Worm (Caenorhabditis elegans) whole organism, L4 larva: ENCODE measurements around the gene ZK470.14.

Source experiments
- F10B5.3 ChIP-seq: sonication (generic microtip); optimal IDR thresholded peaks from 2 replicates; lab custom pipeline; 2016; ENCODE audit warnings: mild to moderate bottlenecking, missing genetic modification characterization, missing compliant biosample characterization
- F49E8.2 ChIP-seq: sonication (generic microtip); optimal IDR thresholded peaks from 2 replicates; lab custom pipeline; 2016; ENCODE audit warnings: missing compliant biosample characterization, mild to moderate bottlenecking, missing genetic modification characterization, borderline replicate concordance
- T20F7.1 ChIP-seq: fragments of 200-800 bp; sonication (Bioruptor generic); optimal IDR thresholded peaks from 2 replicates; lab custom pipeline; 2018; ENCODE audit warnings: mild to moderate bottlenecking, missing genetic modification characterization, missing compliant biosample characterization
- T26A8.4 ChIP-seq: fragments of 200-800 bp; sonication (Bioruptor generic); IDR thresholded peaks from 2 replicates; pipeline ENCODE4 v1.3.6; 2022; ENCODE audit warnings: missing genetic modification characterization, missing compliant biosample characterization
- ZK337.2 ChIP-seq: fragments of 200-800 bp; sonication (Bioruptor generic); IDR thresholded peaks from 2 replicates; pipeline ENCODE4 v1.3.6; 2022; ENCODE audit warnings: missing genetic modification reagents, missing genetic modification characterization, missing compliant biosample characterization
- aha-1 ChIP-seq: fragments of 150-350 bp; peaks from one replicate; lab custom pipeline; 2014; ENCODE audit warnings: missing biosample characterization, missing genetic modification characterization
- aly-2 ChIP-seq: sonication (generic microtip); optimal IDR thresholded peaks from 2 replicates; lab custom pipeline; 2018; ENCODE audit warnings: missing biosample characterization, missing genetic modification characterization
- ama-1 ChIP-seq: fragments of 150-350 bp; optimal IDR thresholded peaks from 2 replicates; lab custom pipeline; 2014; ENCODE audit warnings: inconsistent platforms, mixed read lengths
- arid-1 ChIP-seq: fragments of 200-800 bp; sonication (Bioruptor generic); conservative IDR thresholded peaks from 2 replicates; pipeline ENCODE4 v1.3.6; 2022; ENCODE audit warnings: missing genetic modification reagents, missing genetic modification characterization, missing compliant biosample characterization
- attf-4 ChIP-seq: sonication (generic microtip); optimal IDR thresholded peaks from 3 replicates; lab custom pipeline; 2017; ENCODE audit warnings: missing biosample characterization, missing genetic modification characterization
- ceh-28 ChIP-seq: fragments of 150-350 bp; optimal IDR thresholded peaks from 2 replicates; lab custom pipeline; 2014; ENCODE audit warnings: missing biosample characterization, missing genetic modification reagents, missing genetic modification characterization
- ceh-82 ChIP-seq: sonication (generic microtip); optimal IDR thresholded peaks from 2 replicates; lab custom pipeline; 2017; ENCODE audit warnings: missing biosample characterization, missing genetic modification characterization
- cey-2 ChIP-seq: sonication (generic microtip); optimal IDR thresholded peaks from 3 replicates; lab custom pipeline; 2017; ENCODE audit warnings: missing genetic modification characterization, mild to moderate bottlenecking, missing compliant biosample characterization, antibody characterized with exemption, borderline replicate concordance; ENCODE audit not compliant: insufficient read depth
- daf-19 ChIP-seq: fragments of 200-800 bp; sonication (Bioruptor generic); conservative IDR thresholded peaks from 2 replicates; pipeline ENCODE4 v1.3.6; 2022; ENCODE audit warnings: missing genetic modification characterization, missing compliant biosample characterization
- dmd-6 ChIP-seq: fragments of 200-800 bp; sonication (Bioruptor generic); IDR thresholded peaks from 2 replicates; pipeline ENCODE4 v1.3.6; 2022; ENCODE audit warnings: missing genetic modification reagents, missing genetic modification characterization, missing compliant biosample characterization
- dmd-8 ChIP-seq: fragments of 200-800 bp; sonication (Bioruptor generic); IDR thresholded peaks from 2 replicates; pipeline ENCODE4 v1.3.6; 2022; ENCODE audit warnings: missing genetic modification characterization, missing compliant biosample characterization
- dmd-9 ChIP-seq: fragments of 200-800 bp; sonication (Bioruptor generic); IDR thresholded peaks from 2 replicates; pipeline ENCODE4 v1.3.6; 2022; ENCODE audit warnings: missing genetic modification reagents, missing genetic modification characterization, missing compliant biosample characterization
- dpl-1 ChIP-seq: fragments of 150-350 bp; optimal IDR thresholded peaks from 2 replicates; lab custom pipeline; 2014; ENCODE audit warnings: missing biosample characterization, missing genetic modification reagents, missing genetic modification characterization
- dve-1 ChIP-seq: sonication (generic microtip); optimal IDR thresholded peaks from 2 replicates; lab custom pipeline; 2017; ENCODE audit warnings: antibody characterized with exemption, mild to moderate bottlenecking, missing genetic modification characterization, missing compliant biosample characterization; ENCODE audit not compliant: insufficient read depth
- fos-1 ChIP-seq: fragments of 150-350 bp; optimal IDR thresholded peaks from 2 replicates; lab custom pipeline; 2014; ENCODE audit warnings: missing biosample characterization, missing genetic modification characterization
- hif-1 ChIP-seq, 2 experiments: sonication (generic microtip); optimal IDR thresholded peaks; 2 replicates each; lab custom pipeline; 2016 to 2017; ENCODE audit warnings: missing compliant biosample characterization in 2 of 2, missing genetic modification characterization in 2 of 2, missing genetic modification reagents in 2 of 2, missing genotype in 2 of 2, mild to moderate bottlenecking in 1 of 2
- hlh-11 ChIP-seq: fragments of 200-800 bp; sonication (Bioruptor generic); optimal IDR thresholded peaks from 2 replicates; lab custom pipeline; 2018; ENCODE audit warnings: mild to moderate bottlenecking, missing genetic modification characterization, missing compliant biosample characterization
- hmg-1.1 ChIP-seq: fragments of 200-800 bp; sonication (Bioruptor generic); IDR thresholded peaks from 2 replicates; pipeline ENCODE4 v1.3.6; 2022; ENCODE audit warnings: missing genetic modification reagents, missing genetic modification characterization, missing compliant biosample characterization
- lim-7 ChIP-seq: fragments of 200-800 bp; sonication (Bioruptor generic); IDR thresholded peaks from 2 replicates; pipeline ENCODE4 v1.3.6; 2022; ENCODE audit warnings: missing genetic modification characterization, missing compliant biosample characterization
- lin-1 ChIP-seq: fragments of 200-800 bp; sonication (Bioruptor generic); IDR thresholded peaks from 2 replicates; pipeline ENCODE4 v1.3.6; 2022; ENCODE audit warnings: missing genetic modification reagents, missing genetic modification characterization, missing compliant biosample characterization
- lin-15B ChIP-seq: fragments of 150-350 bp; sonication (generic microtip); optimal IDR thresholded peaks from 3 replicates; lab custom pipeline; 2014; ENCODE audit warnings: missing biosample characterization, missing genetic modification characterization
- lir-3 ChIP-seq: sonication (generic microtip); optimal IDR thresholded peaks from 2 replicates; lab custom pipeline; 2016; ENCODE audit warnings: mild to moderate bottlenecking, missing genetic modification characterization, missing compliant biosample characterization
- nhr-10 ChIP-seq: fragments of 150-350 bp; optimal IDR thresholded peaks from 2 replicates; lab custom pipeline; 2014; ENCODE audit warnings: missing biosample characterization, missing genetic modification characterization
- nhr-111 ChIP-seq: fragments of 200-800 bp; sonication (Bioruptor generic); optimal IDR thresholded peaks from 2 replicates; lab custom pipeline; 2018; ENCODE audit warnings: mild to moderate bottlenecking, missing genetic modification characterization, missing compliant biosample characterization
- nhr-25 ChIP-seq: sonication (generic microtip); optimal IDR thresholded peaks from 2 replicates; lab custom pipeline; 2017; ENCODE audit warnings: missing genetic modification characterization, mild to moderate bottlenecking, missing compliant biosample characterization, antibody characterized with exemption, moderate library complexity, borderline replicate concordance; ENCODE audit not compliant: insufficient read depth
- nhr-76 ChIP-seq: fragments of 150-350 bp; optimal IDR thresholded peaks from 2 replicates; lab custom pipeline; 2014; ENCODE audit warnings: missing biosample characterization, missing genetic modification characterization
- pha-4 ChIP-seq, 2 experiments: fragments of 150-350 bp in 1 of 2; fragments of 200-800 bp in 1 of 2; sonication (Bioruptor generic) in 1 of 2; IDR thresholded peaks in 1 of 2; optimal IDR thresholded peaks in 1 of 2; 2 replicates each; pipeline versions ENCODE4 v1.3.6 to Lab custom; 2014 to 2022; ENCODE audit warnings: missing genetic modification characterization in 2 of 2, missing genetic modification reagents in 2 of 2, missing biosample characterization in 1 of 2, missing compliant biosample characterization in 1 of 2
- pqm-1 ChIP-seq: sonication (generic microtip); optimal IDR thresholded peaks from 2 replicates; lab custom pipeline; 2017; ENCODE audit warnings: missing biosample characterization, missing genetic modification characterization
- rbr-2 ChIP-seq: sonication (generic microtip); optimal IDR thresholded peaks from 2 replicates; lab custom pipeline; 2016; ENCODE audit warnings: missing genotype, missing genetic modification characterization, missing compliant biosample characterization
- saeg-2 ChIP-seq: fragments of 200-800 bp; sonication (Bioruptor generic); IDR thresholded peaks from 2 replicates; pipeline ENCODE4 v1.3.6; 2022; ENCODE audit warnings: missing genetic modification reagents, missing genetic modification characterization, missing compliant biosample characterization
- set-16 ChIP-seq: fragments of 200-800 bp; sonication (Bioruptor generic); IDR thresholded peaks from 2 replicates; pipeline ENCODE4 v1.3.6; 2022; ENCODE audit warnings: missing genetic modification reagents, missing genetic modification characterization, missing compliant biosample characterization
- skn-1 ChIP-seq: fragments of 150-350 bp; optimal IDR thresholded peaks from 2 replicates; lab custom pipeline; 2014; ENCODE audit warnings: missing biosample characterization, missing genetic modification characterization
- snpc-1.2 ChIP-seq: fragments of 200-800 bp; sonication (Bioruptor generic); IDR thresholded peaks from 2 replicates; pipeline ENCODE4 v1.3.6; 2022; ENCODE audit warnings: missing genetic modification reagents, missing genetic modification characterization, missing compliant biosample characterization
- tag-97 ChIP-seq: fragments of 200-800 bp; sonication (Bioruptor generic); IDR thresholded peaks from 2 replicates; pipeline ENCODE4 v1.3.6; 2022; ENCODE audit warnings: missing genetic modification characterization, missing compliant biosample characterization
- unc-39 ChIP-seq: sonication (generic microtip); optimal IDR thresholded peaks from 2 replicates; lab custom pipeline; 2017; ENCODE audit warnings: missing biosample characterization, missing genetic modification characterization
- unc-62 ChIP-seq, 3 experiments: fragments of 150-350 bp in 1 of 3; sonication (generic microtip); optimal IDR thresholded peaks in 2 of 3; peaks in 1 of 3; 1 replicate in 1 of 3; 2 replicates in 2 of 3; lab custom pipeline; 2014 to 2017; ENCODE audit warnings: missing biosample characterization in 3 of 3, missing genetic modification characterization in 3 of 3, missing genetic modification reagents in 3 of 3, missing genotype in 1 of 3
- vab-7 ChIP-seq: fragments of 200-800 bp; sonication (Bioruptor generic); IDR thresholded peaks from 2 replicates; pipeline ENCODE4 v1.3.6; 2022; ENCODE audit warnings: missing genetic modification reagents, missing genetic modification characterization, missing compliant biosample characterization
- zag-1 ChIP-seq: fragments of 150-350 bp; optimal IDR thresholded peaks from 2 replicates; lab custom pipeline; 2014; ENCODE audit warnings: missing biosample characterization, missing genetic modification characterization
- zip-11 ChIP-seq: fragments of 200-800 bp; sonication (Bioruptor generic); IDR thresholded peaks from 2 replicates; pipeline ENCODE4 v1.3.6; 2022; ENCODE audit warnings: missing genetic modification characterization, missing compliant biosample characterization
- ztf-11 ChIP-seq: fragments of 150-350 bp; optimal IDR thresholded peaks from 2 replicates; lab custom pipeline; 2014; ENCODE audit warnings: missing biosample characterization, missing genetic modification characterization

Gene ZK470.14

DNA sequence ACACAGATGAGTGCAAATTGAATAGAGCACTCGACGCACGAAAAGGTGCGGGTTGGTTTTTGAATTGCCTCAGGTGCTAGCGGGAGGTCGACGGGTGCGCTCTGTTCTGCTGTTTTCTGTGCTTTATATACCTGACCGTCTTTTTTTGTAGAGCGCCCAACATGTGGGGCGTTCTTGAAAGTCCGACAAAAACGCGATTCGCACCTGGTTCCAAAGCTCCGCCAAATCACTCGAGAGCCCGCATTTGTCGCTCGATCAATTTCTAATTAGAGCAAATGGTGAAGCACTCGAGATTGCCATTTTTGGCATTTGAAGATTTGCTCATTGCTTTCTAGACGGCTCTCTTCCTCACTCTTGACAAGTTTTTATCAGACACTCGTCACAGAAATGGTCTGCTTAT lies 10.1 kb downstream of the ZK470.14 start, which contains the start of gene ZK470.6:
Gene ZK470.6, minus strand, starts transcription at position 101 of the 400 bp plus-strand sequence.
- TF ChIP-seq ZK337.2 (GFP tag; lab: Robert Waterston, UW) (no peak), arid-1 (no peak), dve-1 (tag; lab: Kevin White, UChicago) (no peak), zip-11 (GFP tag; lab: Robert Waterston, UW) (no peak), T20F7.1 (GFP tag; lab: Kevin White, UChicago) (no peak), nhr-25 (tag; lab: Kevin White, UChicago) (no peak), lin-1 (GFP tag; lab: Robert Waterston, UW) (no peak), lir-3 (no peak), nhr-111 (GFP tag; lab: Kevin White, UChicago) (no peak), lim-7 (no peak), ztf-11 (no peak)
- TF ChIP-seq, all 104 proteins: peak for 0

- TF ChIP-seq F10B5.3 (tag; lab: Kevin White, UChicago), result no peak
- no peak for TF ChIP-seq hlh-11 (tag; lab: Kevin White, UChicago)
- no peak for TF ChIP-seq aly-2
- no peak for TF ChIP-seq ceh-82 (tag; lab: Kevin White, UChicago)
- TF ChIP-seq vab-7 (GFP tag; lab: Robert Waterston, UW), result no peak
- TF ChIP-seq unc-62 (GFP tag; optimal IDR thresholded peaks at IDR 0.05 in 1 of 2; lab: Kevin White, UChicago), result no peak
- TF ChIP-seq unc-62 (tag; optimal IDR thresholded peaks at IDR 0.05; lab: Kevin White, UChicago), result no peak
- no peak for TF ChIP-seq dpl-1 (GFP tag; lab: Kevin White, UChicago)
- no peak for TF ChIP-seq attf-4 (tag; lab: Kevin White, UChicago)
- TF ChIP-seq T20F7.1 (GFP tag; lab: Kevin White, UChicago), result no peak
- no peak for TF ChIP-seq ztf-11
- no peak for TF ChIP-seq hif-1 (tag; optimal IDR thresholded peaks at IDR 0.05; lab: Kevin White, UChicago)
- no peak for TF ChIP-seq tag-97
- no peak for TF ChIP-seq arid-1
- no peak for TF ChIP-seq set-16 (GFP tag; lab: Robert Waterston, UW)
- TF ChIP-seq unc-39 (tag; lab: Kevin White, UChicago), result no peak
- no peak for TF ChIP-seq F49E8.2
- TF ChIP-seq aha-1 (tag; lab: Kevin White, UChicago), result no peak
- no peak for TF ChIP-seq lir-3
Measured at ce11 chrX:4186656-4187055, 19.4 kb downstream of the ZK470.14 start, which contains the start of gene mrp-6. Gene mrp-6, minus strand, starts transcription at chrX:4186756.

DNA sequence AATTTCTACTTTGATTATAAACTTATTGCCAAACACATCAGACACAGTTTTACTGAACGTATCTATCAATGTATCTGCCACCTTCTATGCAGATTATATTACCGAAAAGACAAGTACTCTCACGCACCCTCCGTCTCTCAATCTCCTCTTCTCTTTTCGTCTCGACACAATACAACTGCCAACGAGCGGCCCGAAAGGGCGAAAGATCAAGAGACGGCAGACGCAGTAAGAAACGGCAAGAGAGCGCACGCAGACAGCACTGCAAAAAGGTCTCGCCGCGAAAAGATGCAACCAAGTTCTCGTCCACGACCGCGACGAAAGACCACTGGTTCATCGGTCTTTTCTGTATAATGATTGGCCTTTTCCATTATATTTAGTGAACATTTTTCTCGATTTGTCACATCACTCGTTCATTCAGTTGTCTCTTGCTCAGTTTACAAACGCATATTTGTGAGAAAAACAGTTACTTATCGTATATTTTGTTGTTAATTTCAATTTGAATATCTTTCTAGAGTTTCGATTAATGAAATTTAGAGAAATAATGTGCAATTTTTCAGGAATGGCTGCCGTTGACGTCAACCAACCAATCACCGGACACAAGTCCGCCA lies 23.4 kb downstream of the ZK470.14 start, which contains the start of gene vha-12:
Gene vha-12, plus strand, starts transcription at position 558 of the 608 bp plus-strand sequence.
- TF ChIP-seq dpl-1 (GFP tag; lab: Kevin White, UChicago), result peak; percentile 72
- TF ChIP-seq daf-19 (GFP tag; lab: Robert Waterston, UW), result no peak
- no peak for TF ChIP-seq snpc-1.2 (GFP tag; lab: Robert Waterston, UW)
- TF ChIP-seq pqm-1, result peak; percentile 65
- peak; percentile 55; the same call in 1 of the 2 replicates for TF ChIP-seq dmd-9 (GFP tag; lab: Robert Waterston, UW)
- peak; percentile 89 for TF ChIP-seq rbr-2 (tag; lab: Kevin White, UChicago)
- peak; percentile 84 for TF ChIP-seq T26A8.4 (GFP tag; lab: Robert Waterston, UW)
- TF ChIP-seq dmd-6 (GFP tag; lab: Robert Waterston, UW), result peak; percentile 92
- TF ChIP-seq cey-2 (tag; lab: Kevin White, UChicago), result no peak
- TF ChIP-seq ceh-28 (tag; lab: Kevin White, UChicago), result no peak
- peak; percentile 68; the same call in 1 of the 2 replicates for TF ChIP-seq lin-1 (GFP tag; lab: Robert Waterston, UW)
- no peak for TF ChIP-seq fos-1 (tag; lab: Kevin White, UChicago)
- peak; percentile 71; the same call in 1 of the 2 replicates for TF ChIP-seq saeg-2
- TF ChIP-seq zip-11 (GFP tag; lab: Robert Waterston, UW), result no peak
- TF ChIP-seq ama-1 (lab: Kevin White, UChicago), result peak; percentile 70
- peak; percentile 73 for TF ChIP-seq pha-4 (GFP tag; IDR thresholded peaks at IDR 0.05; lab: Robert Waterston, UW)
- no peak for TF ChIP-seq pha-4 (tag; optimal IDR thresholded peaks at IDR 0.05; lab: Kevin White, UChicago)
- no peak for TF ChIP-seq nhr-111 (GFP tag; lab: Kevin White, UChicago)
- no peak for TF ChIP-seq F10B5.3 (tag; lab: Kevin White, UChicago)
- TF ChIP-seq nhr-25 (tag; lab: Kevin White, UChicago), result peak; percentile 67
- TF ChIP-seq skn-1 (tag; lab: Kevin White, UChicago), result no peak
- TF ChIP-seq lin-15B (tag; lab: Kevin White, UChicago), result no peak
- no peak for TF ChIP-seq nhr-76 (tag; lab: Kevin White, UChicago)
- TF ChIP-seq hmg-1.1, result peak; percentile 95
- 0 out of 2 replicates have a peak, but pooled peaks have one; percentile 43 for TF ChIP-seq dmd-8
- peak in 1 of 2 experiments; percentile 88 for TF ChIP-seq hif-1 (tag; optimal IDR thresholded peaks at IDR 0.05; lab: Kevin White, UChicago)
- no peak for TF ChIP-seq zag-1 (tag; lab: Kevin White, UChicago)
- TF ChIP-seq nhr-10 (tag; lab: Kevin White, UChicago), result peak; percentile 73
